Fruit fly (Drosophila melanogaster) whole organism, adult: Measurements from ENCODE around the gene mon2.

ENCODE experiments used
- CG14711 ChIP-seq: fragments of 200-800 bp; sonication (Bioruptor generic); optimal IDR thresholded peaks from 2 replicates; lab custom pipeline; 2018; ENCODE audit warnings: missing biosample characterization, mild to moderate bottlenecking, missing genetic modification characterization, moderate library complexity
- CG7045 ChIP-seq: fragments of 200-800 bp; sonication (Bioruptor generic); optimal IDR thresholded peaks from 2 replicates; lab custom pipeline; 2017; ENCODE audit warnings: missing biosample characterization, mild to moderate bottlenecking, missing genetic modification characterization
- Clk ChIP-seq: fragments of 200-800 bp; sonication (Bioruptor generic); optimal IDR thresholded peaks from 2 replicates; lab custom pipeline; 2017; ENCODE audit warnings: missing biosample characterization, missing genetic modification characterization
- Hr96 ChIP-seq: fragments of 200-800 bp; sonication (Bioruptor generic); optimal IDR thresholded peaks from 2 replicates; lab custom pipeline; 2016; ENCODE audit warnings: missing biosample characterization, missing genetic modification characterization
- Mnt ChIP-seq: fragments of 200-800 bp; sonication (Bioruptor generic); optimal IDR thresholded peaks from 2 replicates; lab custom pipeline; 2016; ENCODE audit warnings: missing biosample characterization, mild to moderate bottlenecking, missing genetic modification characterization
- bab1 ChIP-seq: fragments of 200-800 bp; sonication (Bioruptor generic); optimal IDR thresholded peaks from 3 replicates; lab custom pipeline; 2019; ENCODE audit warnings: missing biosample characterization, mild to moderate bottlenecking, missing genetic modification characterization, moderate library complexity
- kay ChIP-seq: fragments of 200-800 bp; sonication (Bioruptor generic); peaks from one replicate; lab custom pipeline; 2016; ENCODE audit warnings: missing biosample characterization, missing genetic modification characterization, borderline replicate concordance
- ovo ChIP-seq: fragments of 200-800 bp; sonication (Bioruptor generic); optimal IDR thresholded peaks from 2 replicates; lab custom pipeline; 2016; ENCODE audit warnings: missing biosample characterization, missing genetic modification characterization
- pad ChIP-seq: fragments of 200-800 bp; sonication (Bioruptor generic); optimal IDR thresholded peaks from 3 replicates; lab custom pipeline; 2017; ENCODE audit warnings: missing biosample characterization, missing genetic modification characterization, mild to moderate bottlenecking, moderate library complexity, missing genetic modification reagents

DNA sequence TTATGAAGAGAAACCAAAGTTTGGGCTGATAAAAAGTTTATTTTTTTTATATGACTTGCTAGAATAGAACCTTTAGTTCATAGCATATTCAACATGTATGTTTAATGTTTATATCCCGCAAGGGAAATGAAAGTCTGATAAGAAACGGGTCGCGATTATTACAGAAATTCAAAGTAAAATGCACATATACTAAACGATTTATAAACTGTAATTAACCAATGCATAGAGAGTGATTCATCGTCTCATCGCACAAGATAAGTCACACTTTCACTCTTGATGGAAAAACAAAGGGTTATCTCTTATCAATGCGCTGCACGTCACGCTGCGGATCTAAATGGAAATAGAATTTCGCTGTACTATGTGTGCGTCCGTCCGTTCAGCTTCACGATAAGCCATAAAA, 5.1 kb upstream of the mon2 start:
- no peak for TF ChIP-seq pad (GFP tag; lab: Kevin White, UChicago)
- no peak for TF ChIP-seq Mnt
- no peak for TF ChIP-seq Hr96
- no peak for TF ChIP-seq ovo (GFP tag; lab: Kevin White, UChicago)
- peak; percentile 90 for TF ChIP-seq kay (GFP tag; lab: Kevin White, UChicago)
- TF ChIP-seq bab1: no peak
- no peak for TF ChIP-seq CG7045
- TF ChIP-seq CG14711: no peak
- no peak for TF ChIP-seq Clk (GFP tag; lab: Kevin White, UChicago)
